Fruit fly (Drosophila melanogaster): Measurements from ENCODE around the gene Ptpa.

Ptpa gene

dm6 chr2L:3354642-3355380, 22.0 kb upstream of the Ptpa start, which contains the start of gene E23:
Gene E23 (minus strand): TSS chr2L:3354829.
- TF ChIP-seq CG8478 (optimal IDR thresholded peaks at IDR 0.05): no peak
- no peak for TF ChIP-seq CTCF (optimal IDR thresholded peaks at IDR 0.05)

- TF ChIP-seq CTCF (optimal IDR thresholded peaks at IDR 0.05) (no peak), CG8478 (optimal IDR thresholded peaks at IDR 0.05) (no peak)
Observed at dm6 chr2L:3355791-3356190, 21.0 kb upstream of the Ptpa start.

DNA sequence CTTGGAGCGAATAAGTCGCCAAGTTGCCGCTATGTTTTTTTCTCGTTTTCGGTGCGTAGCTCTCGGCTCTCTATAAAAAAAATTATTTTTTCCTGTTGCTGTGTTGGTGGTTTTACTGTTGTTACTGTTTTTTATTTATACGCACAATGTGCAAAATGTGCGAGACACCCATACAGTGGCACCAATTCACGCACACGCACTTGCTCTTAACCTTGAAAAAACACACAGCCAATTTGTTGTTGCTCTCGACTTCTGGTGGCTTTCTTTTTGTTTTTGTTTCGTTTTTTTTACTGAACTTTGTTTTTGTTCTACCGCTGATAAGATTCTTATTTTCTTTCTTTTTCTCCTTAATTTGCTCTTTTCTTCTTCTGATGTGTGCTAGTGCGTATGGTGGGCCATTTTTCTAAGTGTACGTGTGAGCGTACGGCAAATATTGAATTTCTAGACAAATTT, 20.6 kb upstream of the Ptpa start:
- TF ChIP-seq CG8478 (optimal IDR thresholded peaks at IDR 0.05) (no peak), CTCF (optimal IDR thresholded peaks at IDR 0.05) (no peak)

DNA sequence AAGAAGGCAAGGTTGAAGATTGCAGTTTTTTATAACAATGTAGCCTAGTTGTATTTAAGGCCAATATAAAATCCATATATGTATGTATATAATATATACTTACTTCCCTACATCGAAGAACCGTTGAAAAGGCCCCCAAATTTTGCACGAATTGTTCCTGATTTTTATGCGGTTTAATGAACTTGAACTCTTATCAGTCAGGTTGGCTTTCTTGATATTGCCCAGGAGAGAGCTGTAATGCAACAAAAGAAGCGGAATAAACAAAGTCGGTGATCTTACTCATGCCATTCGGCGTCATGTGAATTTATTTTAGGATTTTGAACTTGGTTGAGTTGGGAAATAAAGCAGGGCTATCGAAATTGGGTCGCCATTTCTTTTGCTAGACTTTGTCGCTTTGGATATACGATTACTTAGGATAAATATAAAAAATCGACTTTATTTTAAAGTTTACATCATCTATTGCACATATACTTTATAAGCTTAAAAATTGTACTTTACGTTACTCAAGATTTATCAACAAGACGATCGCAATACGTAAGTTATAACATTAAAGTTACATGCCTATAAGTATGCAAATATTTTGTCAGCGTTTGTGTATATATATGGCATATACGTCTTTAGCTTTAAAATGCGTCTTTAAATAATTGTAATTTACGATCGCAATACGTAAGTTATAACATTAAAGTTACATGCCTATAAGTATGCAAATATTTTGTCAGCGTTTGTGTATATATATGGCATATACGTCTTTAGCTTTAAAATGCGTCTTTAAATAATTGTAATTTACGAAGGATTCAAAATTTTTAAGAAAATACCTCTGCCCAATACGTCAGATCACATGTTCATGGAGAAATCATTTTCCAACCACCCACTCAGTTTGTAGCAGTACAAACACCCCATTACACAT, 19.8 kb upstream of the Ptpa start, which contains the start of gene CG8838:
Gene CG8838 (plus strand): TSS at position 857 of the 907 bp plus-strand sequence.
- TF ChIP-seq CTCF (optimal IDR thresholded peaks at IDR 0.05) (no peak), CG8478 (optimal IDR thresholded peaks at IDR 0.05) (no peak)

DNA sequence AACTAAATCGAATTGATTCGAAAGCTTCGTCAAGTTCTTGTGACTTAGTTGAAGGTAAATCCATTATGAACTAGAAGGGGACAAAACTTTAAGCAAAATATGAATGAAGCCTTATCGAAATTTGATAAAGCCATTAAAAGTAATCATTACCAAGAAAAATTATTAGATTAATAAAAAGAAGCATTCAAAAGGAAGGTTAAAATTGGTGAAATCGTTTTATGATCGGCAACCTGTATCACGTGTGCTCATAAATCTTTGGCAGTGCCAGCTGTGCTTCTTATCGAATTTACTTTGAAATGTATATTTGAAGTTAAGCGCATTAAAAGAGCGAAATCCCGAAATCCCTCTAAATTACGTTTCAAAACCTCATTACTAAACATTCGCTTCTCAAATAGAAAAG, 15.0 kb upstream of the Ptpa start:
- TF ChIP-seq CG8478 (optimal IDR thresholded peaks at IDR 0.05) (no peak), CTCF (optimal IDR thresholded peaks at IDR 0.05) (no peak)

DNA sequence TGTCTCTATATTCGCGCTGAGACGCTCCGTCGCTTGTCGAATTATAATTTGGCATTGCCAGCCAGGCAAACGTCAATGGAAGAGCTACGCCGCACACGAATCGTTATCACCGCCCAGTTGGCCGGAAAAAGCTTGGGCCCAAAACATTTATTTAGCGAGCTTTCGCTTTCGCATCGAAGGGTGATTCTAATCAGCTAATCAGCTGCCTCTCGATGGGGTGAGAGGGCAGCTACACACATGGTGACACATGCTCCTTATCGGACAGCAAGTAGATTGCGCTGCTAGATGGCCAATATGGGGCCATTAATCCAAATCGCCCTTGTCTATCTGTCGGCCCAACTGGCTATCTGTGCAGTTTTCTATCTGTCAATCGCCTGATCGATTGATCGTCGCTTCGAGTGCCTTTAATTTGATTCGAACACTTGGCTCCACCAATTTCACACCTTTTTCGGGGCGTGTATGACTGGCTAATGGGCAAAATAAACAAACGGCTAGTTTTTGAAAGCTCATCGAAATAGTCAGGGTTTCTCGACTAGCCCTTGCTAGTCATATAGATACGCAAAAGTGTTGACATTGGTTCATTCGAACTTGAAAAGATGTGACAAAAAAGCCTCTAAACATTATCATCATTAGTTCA, 10.6 kb upstream of the Ptpa start:
- TF ChIP-seq CTCF (optimal IDR thresholded peaks at IDR 0.05) (no peak), CG8478 (optimal IDR thresholded peaks at IDR 0.05) (no peak)

dm6 chr2L:3368425-3368824, 8.4 kb upstream of the Ptpa start:
- TF ChIP-seq CG8478 (optimal IDR thresholded peaks at IDR 0.05) (no peak), CTCF (optimal IDR thresholded peaks at IDR 0.05) (no peak)

- TF ChIP-seq CG8478 (optimal IDR thresholded peaks at IDR 0.05) (no peak), CTCF (optimal IDR thresholded peaks at IDR 0.05) (no peak)
Observed at dm6 chr2L:3369083-3369653, 7.6 kb upstream of the Ptpa start.

- no peak for TF ChIP-seq CG8478 (optimal IDR thresholded peaks at IDR 0.05)
- no peak for TF ChIP-seq CTCF (optimal IDR thresholded peaks at IDR 0.05)
Observed at dm6 chr2L:3369822-3370221, 7.0 kb upstream of the Ptpa start.

- TF ChIP-seq CTCF (optimal IDR thresholded peaks at IDR 0.05): no peak
- no peak for TF ChIP-seq CG8478 (optimal IDR thresholded peaks at IDR 0.05)
Observed at dm6 chr2L:3370920-3371319, 5.9 kb upstream of the Ptpa start.

dm6 chr2L:3371340-3371739, 5.5 kb upstream of the Ptpa start:
- TF ChIP-seq CTCF (optimal IDR thresholded peaks at IDR 0.05) (no peak), CG8478 (optimal IDR thresholded peaks at IDR 0.05) (no peak)

- TF ChIP-seq CG8478 (optimal IDR thresholded peaks at IDR 0.05) (no peak), CTCF (optimal IDR thresholded peaks at IDR 0.05) (no peak)
Observed at dm6 chr2L:3371776-3372383, 4.9 kb upstream of the Ptpa start.

DNA sequence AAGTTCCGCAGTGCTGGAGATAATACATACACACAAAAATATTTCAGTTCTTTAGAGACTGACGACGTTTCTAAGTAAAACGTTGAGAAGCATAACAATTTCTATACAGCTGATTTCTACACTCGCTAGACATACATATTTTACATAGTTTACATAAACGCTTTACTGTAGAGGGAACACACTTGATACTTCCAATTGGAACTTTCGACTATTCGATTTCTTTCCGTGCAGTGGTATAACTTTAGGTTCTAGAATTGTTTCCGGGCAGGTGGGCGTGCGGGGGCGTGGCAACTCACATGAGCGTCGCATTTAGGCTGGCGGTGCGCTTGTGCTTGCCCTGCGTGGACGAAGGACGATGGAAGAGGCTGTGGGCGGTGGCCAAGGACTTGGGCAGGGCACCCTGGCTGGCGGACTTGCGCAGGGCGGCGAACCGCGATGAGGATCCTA, 4.3 kb upstream of the Ptpa start:
- TF ChIP-seq CG8478 (optimal IDR thresholded peaks at IDR 0.05) (no peak), CTCF (optimal IDR thresholded peaks at IDR 0.05) (peak in 1 of 2 experiments; percentile 30)

dm6 chr2L:3373242-3373641, 3.6 kb upstream of the Ptpa start, which contains the start of gene GramD1B:
Gene GramD1B (minus strand): TSS chr2L:3373372.
- no peak for TF ChIP-seq CG8478 (optimal IDR thresholded peaks at IDR 0.05)
- peak in 1 of 2 experiments; percentile 7 for TF ChIP-seq CTCF (optimal IDR thresholded peaks at IDR 0.05)

Data from S2 (cell line).